Fruit fly (Drosophila melanogaster): ENCODE data around the gene CG14259.

CG14259 gene

dm6 chr3R:27070906-27071498 lies 23.3 kb upstream of the CG14259 start (continued):
- TF ChIP-seq E2f2 (GFP tag; IDR thresholded peaks at IDR 0.05) (no peak), Side (GFP tag; optimal IDR thresholded peaks at IDR 0.05) (no peak), knrl (GFP tag; IDR thresholded peaks at IDR 0.05; ENCODE audit: partially characterized antibody) (no peak), CG17361 (GFP tag; IDR thresholded peaks at IDR 0.05) (no peak), lbe (GFP tag; optimal IDR thresholded peaks at IDR 0.05) (no peak), Bteb2 (GFP tag; optimal IDR thresholded peaks at IDR 0.05) (no peak), odd (GFP tag; optimal IDR thresholded peaks at IDR 0.05) (no peak), pita (GFP tag; optimal IDR thresholded peaks at IDR 0.05) (no peak), Hr3 (GFP tag; optimal IDR thresholded peaks at IDR 0.05) (no peak), en (GFP tag; optimal IDR thresholded peaks at IDR 0.05) (no peak), lmd (GFP tag; IDR thresholded peaks at IDR 0.05) (no peak; the same call in 1 of the 2 replicates), NC2α (GFP tag; optimal IDR thresholded peaks at IDR 0.05) (no peak), CG4404 (GFP tag; IDR thresholded peaks at IDR 0.05) (no peak), sima (GFP tag; optimal IDR thresholded peaks at IDR 0.05) (no peak), Lim3 (GFP tag; IDR thresholded peaks at IDR 0.05) (no peak), CG34224 (GFP tag; IDR thresholded peaks at IDR 0.05; ENCODE audit: partially characterized antibody) (no peak), CG31365 (tag; optimal IDR thresholded peaks at IDR 0.05) (no peak), Myb (GFP tag; optimal IDR thresholded peaks at IDR 0.05) (no peak), CG10654 (GFP tag; optimal IDR thresholded peaks at IDR 0.05) (no peak), CG14014 (GFP tag; IDR thresholded peaks at IDR 0.05) (no peak), fd64A (GFP tag; optimal IDR thresholded peaks at IDR 0.05) (no peak), maf-S (GFP tag; optimal IDR thresholded peaks at IDR 0.05) (no peak), CG10147 (GFP tag; optimal IDR thresholded peaks at IDR 0.05) (no peak), fd3F (GFP tag; optimal IDR thresholded peaks at IDR 0.05) (no peak), tgo (GFP tag; IDR thresholded peaks at IDR 0.05) (no peak), wdn (GFP tag; IDR thresholded peaks at IDR 0.05) (no peak), YL-1 (GFP tag; optimal IDR thresholded peaks at IDR 0.05) (no peak), D (optimal IDR thresholded peaks at IDR 0.05) (no peak), D (GFP tag; optimal IDR thresholded peaks at IDR 0.05) (no peak), CG12769 (tag; optimal IDR thresholded peaks at IDR 0.05) (peak; percentile 23), Dp (GFP tag; optimal IDR thresholded peaks at IDR 0.05) (no peak), Atf6 (GFP tag; IDR thresholded peaks at IDR 0.05) (no peak), repo (GFP tag; optimal IDR thresholded peaks at IDR 0.05) (no peak), Sox100B (GFP tag; optimal IDR thresholded peaks at IDR 0.05) (no peak), ind (GFP tag; optimal IDR thresholded peaks at IDR 0.05) (peak; percentile 20), Ssrp (tag; optimal IDR thresholded peaks at IDR 0.05) (no peak), Drgx (GFP tag; IDR thresholded peaks at IDR 0.05) (no peak), pho (GFP tag; optimal IDR thresholded peaks at IDR 0.05) (no peak), CG10543 (GFP tag; optimal IDR thresholded peaks at IDR 0.05) (no peak), CG33557 (GFP tag; optimal IDR thresholded peaks at IDR 0.05) (no peak), BtbVII (GFP tag; optimal IDR thresholded peaks at IDR 0.05) (no peak), gem (tag; optimal IDR thresholded peaks at IDR 0.05) (peak; percentile 14), toy (GFP tag; IDR thresholded peaks at IDR 0.05) (no peak), CG7556 (GFP tag; optimal IDR thresholded peaks at IDR 0.05) (no peak), Hmx (GFP tag; optimal IDR thresholded peaks at IDR 0.05) (no peak), nerfin-2 (GFP tag; IDR thresholded peaks at IDR 0.05; ENCODE audit: partially characterized antibody) (no peak), lilli (GFP tag; optimal IDR thresholded peaks at IDR 0.05) (peak; percentile 29), dati (GFP tag; IDR thresholded peaks at IDR 0.05) (no peak), klu (GFP tag; IDR thresholded peaks at IDR 0.05) (no peak), Dref (GFP tag; IDR thresholded peaks at IDR 0.05) (no peak), slou (GFP tag; optimal IDR thresholded peaks at IDR 0.05) (no peak), CG18764 (GFP tag; optimal IDR thresholded peaks at IDR 0.05) (no peak)
